Worm (Caenorhabditis elegans): ENCODE results near the gene F41G3.5.
A peak's percentile ranks its signal among the peaks of the same experiment; 100 is the strongest.

DNA sequence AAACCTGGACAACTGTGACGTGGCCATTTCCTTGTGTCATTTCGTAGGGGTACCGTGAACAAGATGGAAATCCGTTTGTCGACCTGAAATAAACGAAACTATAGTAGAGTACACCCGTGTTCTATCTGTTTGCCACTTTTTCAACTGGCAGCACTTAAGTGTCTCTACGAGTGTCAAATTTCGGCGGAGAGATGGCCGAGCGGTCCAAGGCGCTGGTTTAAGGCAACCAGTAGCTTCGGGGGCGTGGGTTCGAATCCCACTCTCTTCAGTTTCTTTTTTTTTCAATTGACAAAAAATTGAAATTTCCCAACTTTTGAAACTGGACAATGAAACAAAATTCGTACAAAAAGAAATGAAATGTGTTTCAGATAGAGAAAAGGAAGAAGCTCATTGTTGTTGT, 24.9 kb upstream of the F41G3.5 start:
- TF ChIP-seq nhr-77 (tag; optimal IDR thresholded peaks at IDR 0.05) (no peak), unc-62 (GFP tag; optimal IDR thresholded peaks at IDR 0.05) (no peak), snpc-4 (tag; optimal IDR thresholded peaks at IDR 0.05) (no peak), pha-4 (tag; optimal IDR thresholded peaks at IDR 0.05) (peak; percentile 44), nhr-237 (tag; optimal IDR thresholded peaks at IDR 0.05) (no peak), fos-1 (tag; optimal IDR thresholded peaks at IDR 0.05) (no peak), nhr-76 (tag; optimal IDR thresholded peaks at IDR 0.05) (no peak)
